Worm (Caenorhabditis elegans): Measurements from ENCODE around the gene F53F4.12.

DNA sequence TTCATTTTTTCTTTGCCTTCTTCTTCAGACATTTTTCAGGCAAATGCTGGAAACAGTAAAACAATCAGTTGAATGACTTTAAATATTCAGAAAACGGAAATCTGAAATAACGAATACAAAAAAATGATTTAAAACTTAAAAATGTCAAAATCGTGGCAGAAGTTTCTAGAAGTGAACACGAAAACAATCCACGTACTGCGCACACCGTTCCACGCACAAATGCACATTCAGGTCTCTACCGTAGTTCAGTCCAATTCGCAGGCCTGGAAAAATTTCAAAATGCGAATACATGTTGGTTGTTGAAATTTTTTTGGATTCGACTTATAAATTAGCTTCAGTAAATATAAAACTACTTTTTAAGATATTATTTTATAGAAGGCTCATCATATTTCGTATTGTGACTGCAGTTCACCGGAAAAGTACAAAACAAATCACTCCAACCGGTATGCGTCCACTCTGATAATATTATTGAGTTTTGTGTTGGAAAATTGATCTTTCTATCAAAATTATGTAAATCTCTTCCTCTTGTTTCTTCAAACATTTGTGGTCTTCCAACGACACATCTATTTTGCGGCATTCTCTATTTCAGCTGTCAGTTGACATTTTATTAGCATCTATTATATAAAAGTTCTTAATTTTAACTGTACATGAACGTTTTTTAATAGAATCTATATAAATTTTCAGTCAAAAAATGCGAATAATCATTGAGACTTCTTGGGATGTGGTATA is 46.2 kb downstream of the F53F4.12 start, which contains the start of the genes mip-2 and F58G11.4:
- no peak for TF ChIP-seq mml-1 (tag; optimal IDR thresholded peaks at IDR 0.05)
- TF ChIP-seq nhr-11 (tag; optimal IDR thresholded peaks at IDR 0.05): no peak
- TF ChIP-seq ceh-16 (tag; optimal IDR thresholded peaks at IDR 0.05): no peak

All from whole organism, L3 larva.